Worm (Caenorhabditis elegans): Measurements from ENCODE around the gene pals-17.

Gene pals-17

DNA sequence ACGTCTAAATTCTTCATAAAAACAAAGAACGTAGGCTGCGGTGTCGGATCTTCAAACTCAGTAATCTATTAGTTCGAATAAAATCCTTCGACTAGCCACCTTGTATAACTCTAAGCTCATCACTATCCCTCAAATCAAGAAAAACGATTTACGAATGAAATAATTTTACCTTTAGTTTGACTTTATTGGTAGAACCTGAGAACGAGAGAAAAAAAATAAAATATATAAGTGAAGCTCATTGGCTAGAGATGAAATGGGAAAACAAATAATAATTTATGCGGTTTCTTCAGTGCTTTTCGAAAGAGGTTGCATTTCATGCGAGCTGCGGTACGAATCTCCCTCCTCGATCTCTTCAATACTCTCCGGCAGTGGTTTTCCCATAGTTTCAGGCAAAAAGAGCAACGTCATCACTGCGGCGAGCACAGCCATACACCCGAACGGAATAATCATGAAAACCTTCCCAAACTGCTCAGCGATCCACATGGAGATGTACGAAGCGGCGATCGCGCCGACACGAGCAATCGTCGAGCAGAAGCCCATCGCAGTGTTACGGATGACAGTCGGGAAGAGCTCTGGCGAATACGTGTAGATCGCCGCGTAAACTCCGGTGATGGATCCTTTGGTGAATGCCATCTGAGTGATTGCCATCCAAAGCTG lies 28.2 kb upstream of the pals-17 start (continued):
- peak; percentile 12 for TF ChIP-seq jun-1 (tag; optimal IDR thresholded peaks at IDR 0.05)
- 0 out of 2 replicates have a peak, but pooled peaks have one; percentile 22 for TF ChIP-seq lim-7 (GFP tag; IDR thresholded peaks at IDR 0.05)
- TF ChIP-seq ceh-32 (tag; optimal IDR thresholded peaks at IDR 0.05; ENCODE audit: poor library complexity), result no peak
- no peak; the same call in none of the 2 replicates for TF ChIP-seq egl-43 (GFP tag; IDR thresholded peaks at IDR 0.05)
- TF ChIP-seq nhr-76 (tag; optimal IDR thresholded peaks at IDR 0.05), result no peak
- TF ChIP-seq tra-1 (GFP tag; IDR thresholded peaks at IDR 0.05), result peak; percentile 73; the same call in 1 of the 2 replicates
- TF ChIP-seq dmd-8 (GFP tag; IDR thresholded peaks at IDR 0.05), result no peak
- TF ChIP-seq D1046.2 (GFP tag; IDR thresholded peaks at IDR 0.05), result no peak
- peak; percentile 25 for TF ChIP-seq hlh-30 (tag; optimal IDR thresholded peaks at IDR 0.05; ENCODE audit: insufficient read depth)
- no peak for TF ChIP-seq F26F4.8 (GFP tag; conservative IDR thresholded peaks at IDR 0.05)
- TF ChIP-seq mep-1 (tag; optimal IDR thresholded peaks at IDR 0.05), result peak; percentile 94
- peak; percentile 88 for TF ChIP-seq lin-38 (GFP tag; IDR thresholded peaks at IDR 0.05)
- TF ChIP-seq rbr-2 (tag; optimal IDR thresholded peaks at IDR 0.05), result peak; percentile 48
- TF ChIP-seq nhr-41 (GFP tag; IDR thresholded peaks at IDR 0.05), result no peak
- peak; percentile 97; the same call in 1 of the 2 replicates for TF ChIP-seq daf-19 (GFP tag; conservative IDR thresholded peaks at IDR 0.05)
- TF ChIP-seq tag-97 (GFP tag; IDR thresholded peaks at IDR 0.05), result no peak
- TF ChIP-seq attf-4 (tag; optimal IDR thresholded peaks at IDR 0.05), result peak; percentile 40
- peak; percentile 74 for TF ChIP-seq set-16 (GFP tag; IDR thresholded peaks at IDR 0.05)
- peak; percentile 94 for TF ChIP-seq sdz-12 (GFP tag; optimal IDR thresholded peaks at IDR 0.05)
- peak; percentile 60 for TF ChIP-seq spr-1 (tag; optimal IDR thresholded peaks at IDR 0.05)
- peak; percentile 72 for TF ChIP-seq saeg-2 (GFP tag; IDR thresholded peaks at IDR 0.05)
- TF ChIP-seq F44E2.7 (GFP tag; IDR thresholded peaks at IDR 0.05), result no peak
- TF ChIP-seq F49E8.2 (tag; optimal IDR thresholded peaks at IDR 0.05; ENCODE audit: borderline replicate concordance), result peak; percentile 90
- TF ChIP-seq skn-1 (tag; optimal IDR thresholded peaks at IDR 0.05), result no peak
- TF ChIP-seq hlh-11 (tag; optimal IDR thresholded peaks at IDR 0.05), result peak; percentile 57
- TF ChIP-seq mxl-3 (GFP tag; optimal IDR thresholded peaks at IDR 0.05), result no peak
- peak; percentile 86 for TF ChIP-seq T20F7.1 (GFP tag; optimal IDR thresholded peaks at IDR 0.05)
- TF ChIP-seq F10B5.3 (tag; optimal IDR thresholded peaks at IDR 0.05), result peak; percentile 38
- TF ChIP-seq ama-1 (optimal IDR thresholded peaks at IDR 0.05), result peak; percentile 92
- peak; percentile 79; the same call in 1 of the 2 replicates for TF ChIP-seq mdt-29 (GFP tag; IDR thresholded peaks at IDR 0.05)
- peak; percentile 75 for TF ChIP-seq spr-3 (GFP tag; optimal IDR thresholded peaks at IDR 0.05)
- TF ChIP-seq nhr-10 (tag; optimal IDR thresholded peaks at IDR 0.05), result peak; percentile 95

ce11 chrIII:1419146-1419636 lies 27.5 kb upstream of the pals-17 start, which contains the start of gene Y82E9BR.3:
TSS of gene Y82E9BR.3 (plus strand) at chrIII:1419196.
- TF ChIP-seq Y5F2A.4 (GFP tag; optimal IDR thresholded peaks at IDR 0.05) (no peak), snpc-1.2 (GFP tag; IDR thresholded peaks at IDR 0.05) (0 out of 2 replicates have a peak, but pooled peaks have one; percentile 14), egl-27 (tag; optimal IDR thresholded peaks at IDR 0.05) (no peak), aha-1 (tag) (peak; percentile 41), ztf-11 (tag; optimal IDR thresholded peaks at IDR 0.05) (no peak), unc-39 (tag; optimal IDR thresholded peaks at IDR 0.05) (no peak), set-16 (GFP tag; IDR thresholded peaks at IDR 0.05) (peak; percentile 94), F26F4.8 (GFP tag; conservative IDR thresholded peaks at IDR 0.05) (no peak), dmd-9 (GFP tag; IDR thresholded peaks at IDR 0.05) (no peak), dve-1 (tag; optimal IDR thresholded peaks at IDR 0.05; ENCODE audit: insufficient read depth) (no peak), daf-16 (GFP tag; optimal IDR thresholded peaks at IDR 0.05) (no peak), daf-16 (tag; optimal IDR thresholded peaks at IDR 0.05) (no peak), lim-7 (GFP tag; IDR thresholded peaks at IDR 0.05) (peak; percentile 27; the same call in 1 of the 2 replicates), sdz-12 (GFP tag; optimal IDR thresholded peaks at IDR 0.05) (no peak), Y75B8A.6 (GFP tag; IDR thresholded peaks at IDR 0.05) (no peak)
